Worm (Caenorhabditis elegans): ENCODE measurements around the gene usp-33.

- no peak for TF ChIP-seq dao-5 (tag; optimal IDR thresholded peaks at IDR 0.05)
- TF ChIP-seq W03F9.2 (tag; optimal IDR thresholded peaks at IDR 0.05): no peak
- TF ChIP-seq him-1 (tag; optimal IDR thresholded peaks at IDR 0.05): no peak
These were observed 40.4 kb upstream of the usp-33 start for ce11 chrX:15550769-15551168.

Data from whole organism, L4/young adult.